Fruit fly (Drosophila melanogaster): Measurements from ENCODE around the gene CG13737.

Gene CG13737

DNA sequence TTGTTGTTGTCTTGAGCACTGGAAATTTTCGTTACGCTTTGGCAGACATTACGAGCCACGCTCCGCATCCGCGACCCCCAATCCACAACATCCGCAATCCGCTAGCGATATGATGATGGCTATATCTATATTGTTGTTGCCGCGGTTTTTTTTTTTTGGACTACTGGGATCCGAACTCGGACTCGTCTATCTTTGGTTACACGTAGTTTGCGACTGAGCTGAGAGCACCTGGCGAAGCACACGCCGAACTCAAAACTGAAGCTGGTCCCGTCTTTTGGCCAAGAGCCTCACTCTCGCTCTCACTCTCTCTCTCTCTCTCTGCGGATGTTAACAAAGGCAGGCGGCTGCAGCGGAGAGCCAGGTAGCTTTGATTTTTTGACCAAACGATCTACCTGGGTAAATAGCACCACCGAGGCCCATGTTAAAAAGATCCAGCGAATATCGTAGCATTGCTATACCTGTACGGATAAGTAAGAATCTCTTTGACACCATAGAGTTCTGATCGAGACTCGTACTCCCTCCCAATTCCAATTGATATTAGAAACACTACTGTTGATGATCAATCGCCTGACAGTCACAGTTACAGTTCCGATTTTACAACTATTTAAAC is 46.4 kb downstream of the CG13737 start, which contains the start of gene Rgl (continued):
- TF ChIP-seq Dref (GFP tag; IDR thresholded peaks at IDR 0.05) (no peak), Atf3 (GFP tag; optimal IDR thresholded peaks at IDR 0.05) (no peak), CG12769 (tag; optimal IDR thresholded peaks at IDR 0.05) (peak; percentile 50), aop (GFP tag; IDR thresholded peaks at IDR 0.05) (0 out of 2 replicates have a peak, but pooled peaks have one; percentile 26), CG11093 (GFP tag; IDR thresholded peaks at IDR 0.05) (no peak), Bgb (GFP tag; IDR thresholded peaks at IDR 0.05; ENCODE audit: partially characterized antibody) (peak; percentile 32; the same call in 1 of the 2 replicates), nerfin-1 (tag; optimal IDR thresholded peaks at IDR 0.05) (no peak), wek (GFP tag; optimal IDR thresholded peaks at IDR 0.05) (no peak), CG34422 (GFP tag; IDR thresholded peaks at IDR 0.05) (no peak), crol (GFP tag; IDR thresholded peaks at IDR 0.05) (peak; percentile 25; the same call in 1 of the 2 replicates), ato (GFP tag; IDR thresholded peaks at IDR 0.05; ENCODE audit: partially characterized antibody) (no peak), Gug (GFP tag; IDR thresholded peaks at IDR 0.05) (no peak), rib (GFP tag; IDR thresholded peaks at IDR 0.05) (peak; percentile 72), NFAT (GFP tag; IDR thresholded peaks at IDR 0.05) (peak; percentile 43; the same call in 1 of the 2 replicates), pros (GFP tag; optimal IDR thresholded peaks at IDR 0.05) (peak; percentile 27), Aef1 (GFP tag; IDR thresholded peaks at IDR 0.05) (0 out of 3 replicates have a peak, but pooled peaks have one; percentile 26), CG11247 (GFP tag; IDR thresholded peaks at IDR 0.05) (peak; percentile 27; the same call in 1 of the 2 replicates), ranshi (GFP tag; IDR thresholded peaks at IDR 0.05) (peak; percentile 51; the same call in 1 of the 2 replicates), Sry-δ (GFP tag; optimal IDR thresholded peaks at IDR 0.05) (no peak), bbx (GFP tag; IDR thresholded peaks at IDR 0.05; ENCODE audit: partially characterized antibody) (peak; percentile 24; the same call in 1 of the 2 replicates), sqz (GFP tag; optimal IDR thresholded peaks at IDR 0.05) (peak; percentile 93), CG10979 (tag; optimal IDR thresholded peaks at IDR 0.05) (no peak), kah (GFP tag; optimal IDR thresholded peaks at IDR 0.05) (no peak), CG6272 (GFP tag; IDR thresholded peaks at IDR 0.05) (0 out of 2 replicates have a peak, but pooled peaks have one; percentile 15), Drgx (GFP tag; IDR thresholded peaks at IDR 0.05) (peak; percentile 18; the same call in 1 of the 2 replicates), az2 (GFP tag; optimal IDR thresholded peaks at IDR 0.05) (no peak)

DNA sequence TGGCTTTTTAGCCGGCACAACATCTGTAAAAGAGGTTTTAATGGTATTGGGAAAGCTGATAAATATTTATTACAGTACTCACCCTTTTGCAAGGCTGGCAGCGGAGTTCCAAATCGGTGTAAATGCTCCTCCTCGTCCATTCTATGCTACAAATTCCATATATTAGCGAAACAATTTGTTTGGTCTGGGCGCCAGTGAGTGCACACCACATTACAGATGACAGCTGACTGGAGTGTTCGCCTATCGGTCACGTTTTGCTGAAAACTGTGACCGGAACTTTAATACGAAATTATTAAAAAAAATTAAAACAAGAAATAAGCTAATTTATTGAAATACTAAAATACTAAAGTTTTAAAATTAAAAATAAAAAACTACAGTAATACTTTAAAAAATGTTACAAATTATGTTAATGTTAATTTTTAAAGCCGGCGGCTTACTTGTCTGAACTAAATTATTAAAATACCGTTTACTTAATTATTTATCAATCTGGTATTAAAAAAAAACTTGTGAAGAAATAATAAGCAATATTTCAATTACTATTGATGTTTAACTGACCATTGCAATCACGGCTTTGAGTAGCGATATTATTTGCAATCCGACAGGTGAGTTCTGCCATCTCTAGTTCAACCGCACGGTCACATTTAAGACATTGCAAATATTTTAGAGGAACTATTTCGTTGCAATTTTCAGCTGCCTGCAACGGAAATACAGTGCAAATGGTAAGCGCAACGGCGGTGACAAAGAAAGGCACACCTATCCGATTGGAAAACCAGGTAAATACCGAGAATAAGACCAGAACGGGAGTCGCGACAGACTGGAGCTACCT is 50.2 kb downstream of the CG13737 start, which contains the start of the genes CG8833 and DCTN1-p150:
Gene CG8833, minus strand, starts transcription at position 232 of the 826 bp plus-strand sequence.
Gene DCTN1-p150, plus strand, starts transcription at position 619 of the 826 bp plus-strand sequence.
- TF ChIP-seq repo (GFP tag; optimal IDR thresholded peaks at IDR 0.05) (no peak), CG15011 (GFP tag; optimal IDR thresholded peaks at IDR 0.05) (no peak), CG12219 (GFP tag; optimal IDR thresholded peaks at IDR 0.05) (no peak), cato (GFP tag; optimal IDR thresholded peaks at IDR 0.05; ENCODE audit: borderline replicate concordance) (peak; percentile 14), CG6175 (GFP tag; IDR thresholded peaks at IDR 0.05) (no peak), insv (GFP tag; optimal IDR thresholded peaks at IDR 0.05) (peak in 1 of 2 experiments; percentile 30), Dad (GFP tag; optimal IDR thresholded peaks at IDR 0.05) (no peak), amos (GFP tag; IDR thresholded peaks at IDR 0.05; ENCODE audit: partially characterized antibody) (peak; percentile 65), emc (GFP tag; optimal IDR thresholded peaks at IDR 0.05) (no peak), Pdp1 (GFP tag; optimal IDR thresholded peaks at IDR 0.05) (peak in 1 of 2 experiments; percentile 42), hb (GFP tag; IDR thresholded peaks at IDR 0.05; ENCODE audit: partially characterized antibody) (no peak), yki (optimal IDR thresholded peaks at IDR 0.05) (no peak), Scr (GFP tag; IDR thresholded peaks at IDR 0.05; ENCODE audit: partially characterized antibody) (peak; percentile 63), Rx (GFP tag; IDR thresholded peaks at IDR 0.05) (no peak), rib (GFP tag; IDR thresholded peaks at IDR 0.05) (peak; percentile 82), gem (tag; optimal IDR thresholded peaks at IDR 0.05) (no peak), Hr3 (GFP tag; optimal IDR thresholded peaks at IDR 0.05) (peak; percentile 47), Deaf1 (tag; optimal IDR thresholded peaks at IDR 0.05) (no peak), CG6689 (GFP tag; IDR thresholded peaks at IDR 0.05) (peak; percentile 10; the same call in 1 of the 2 replicates), CG13296 (GFP tag; optimal IDR thresholded peaks at IDR 0.05) (no peak), Adf1 (GFP tag; IDR thresholded peaks at IDR 0.05) (no peak), Doc2 (GFP tag; IDR thresholded peaks at IDR 0.05) (no peak), klu (GFP tag; IDR thresholded peaks at IDR 0.05) (no peak), CG7357 (GFP tag; IDR thresholded peaks at IDR 0.05) (no peak)
